Worm (Caenorhabditis elegans) whole organism, late embryonic: ENCODE measurements around the gene C16C10.1.

Experiments used
- C08G9.2 ChIP-seq: sonication (generic microtip); optimal IDR thresholded peaks from 2 replicates; lab custom pipeline; 2016; ENCODE audit warnings: mild to moderate bottlenecking, missing genetic modification characterization, moderate library complexity, missing compliant biosample characterization
- C38D4.7 ChIP-seq: fragments of 200-800 bp; sonication (Bioruptor generic); optimal IDR thresholded peaks from 2 replicates; lab custom pipeline; 2018; ENCODE audit warnings: mild to moderate bottlenecking, missing genetic modification characterization, moderate library complexity, missing compliant biosample characterization
- F13H6.1 ChIP-seq: sonication (generic microtip); optimal IDR thresholded peaks from 2 replicates; lab custom pipeline; 2016; ENCODE audit warnings: missing genetic modification characterization, missing compliant biosample characterization
- K02D7.2 ChIP-seq: sonication (generic microtip); optimal IDR thresholded peaks from 2 replicates; lab custom pipeline; 2017; ENCODE audit warnings: mild to moderate bottlenecking, missing genetic modification characterization, missing compliant biosample characterization
- K09A11.1 ChIP-seq: sonication (generic microtip); optimal IDR thresholded peaks from 2 replicates; lab custom pipeline; 2017; ENCODE audit warnings: antibody characterized with exemption, mild to moderate bottlenecking, missing genetic modification characterization, missing compliant biosample characterization; ENCODE audit not compliant: insufficient read depth
- ahr-1 ChIP-seq: sonication (generic microtip); optimal IDR thresholded peaks from 2 replicates; lab custom pipeline; 2016; ENCODE audit warnings: missing genetic modification characterization, missing compliant biosample characterization
- ama-1 ChIP-seq: fragments of 150-350 bp; optimal IDR thresholded peaks from 2 replicates; lab custom pipeline; 2014
- ceh-14 ChIP-seq: sonication (generic microtip); optimal IDR thresholded peaks from 2 replicates; lab custom pipeline; 2016; ENCODE audit warnings: missing genotype, missing genetic modification characterization, missing compliant biosample characterization
- ceh-2 ChIP-seq: sonication (generic microtip); optimal IDR thresholded peaks from 2 replicates; lab custom pipeline; 2016; ENCODE audit warnings: missing genotype, missing genetic modification characterization, missing compliant biosample characterization
- ceh-22 ChIP-seq: sonication (generic microtip); optimal IDR thresholded peaks from 2 replicates; lab custom pipeline; 2017; ENCODE audit warnings: missing biosample characterization, missing genetic modification characterization
- ceh-24 ChIP-seq: sonication (generic microtip); optimal IDR thresholded peaks from 2 replicates; lab custom pipeline; 2016; ENCODE audit warnings: mild to moderate bottlenecking, missing genetic modification characterization, missing compliant biosample characterization
- ceh-48 ChIP-seq: sonication (generic microtip); optimal IDR thresholded peaks from 2 replicates; lab custom pipeline; 2016; ENCODE audit warnings: missing genetic modification characterization, inconsistent platforms, missing compliant biosample characterization
- ceh-6 ChIP-seq: fragments of 200-800 bp; sonication (Bioruptor generic); optimal IDR thresholded peaks from 2 replicates; lab custom pipeline; 2018; ENCODE audit warnings: mild to moderate bottlenecking, missing genetic modification characterization, missing compliant biosample characterization
- ceh-9 ChIP-seq: sonication (generic microtip); optimal IDR thresholded peaks from 2 replicates; lab custom pipeline; 2016; ENCODE audit warnings: mild to moderate bottlenecking, missing genetic modification characterization, inconsistent platforms, missing compliant biosample characterization
- che-1 ChIP-seq: sonication (generic microtip); optimal IDR thresholded peaks from 2 replicates; lab custom pipeline; 2016; ENCODE audit warnings: mild to moderate bottlenecking, missing genetic modification characterization, missing compliant biosample characterization
- dmd-4 ChIP-seq: sonication (generic microtip); optimal IDR thresholded peaks from 2 replicates; lab custom pipeline; 2016; ENCODE audit warnings: borderline replicate concordance, missing genetic modification characterization, missing compliant biosample characterization
- elt-4 ChIP-seq: sonication (generic microtip); optimal IDR thresholded peaks from 2 replicates; lab custom pipeline; 2016; ENCODE audit warnings: missing genetic modification characterization, missing compliant biosample characterization
- ets-4 ChIP-seq: sonication (generic microtip); optimal IDR thresholded peaks from 2 replicates; lab custom pipeline; 2016; ENCODE audit warnings: missing genetic modification characterization, missing compliant biosample characterization
- eyg-1 ChIP-seq: sonication (generic microtip); optimal IDR thresholded peaks from 2 replicates; lab custom pipeline; 2016; ENCODE audit warnings: missing genotype, missing genetic modification characterization, missing compliant biosample characterization
- fax-1 ChIP-seq: sonication (generic microtip); optimal IDR thresholded peaks from 2 replicates; lab custom pipeline; 2016; ENCODE audit warnings: missing genotype, missing genetic modification characterization, missing compliant biosample characterization
- fkh-10 ChIP-seq: fragments of 150-350 bp; optimal IDR thresholded peaks from 2 replicates; lab custom pipeline; 2014; ENCODE audit warnings: missing biosample characterization, missing genetic modification reagents, missing genetic modification characterization
- fkh-6 ChIP-seq: sonication (generic microtip); optimal IDR thresholded peaks from 2 replicates; lab custom pipeline; 2016; ENCODE audit warnings: missing genetic modification characterization, missing compliant biosample characterization
- hlh-13 ChIP-seq: fragments of 200-800 bp; sonication (Bioruptor generic); optimal IDR thresholded peaks from 2 replicates; lab custom pipeline; 2018; ENCODE audit warnings: mild to moderate bottlenecking, missing genetic modification characterization, missing compliant biosample characterization
- hlh-15 ChIP-seq: sonication (generic microtip); optimal IDR thresholded peaks from 2 replicates; lab custom pipeline; 2016; ENCODE audit warnings: missing genetic modification characterization, missing compliant biosample characterization
- hlh-30 ChIP-seq: sonication (generic microtip); optimal IDR thresholded peaks from 2 replicates; lab custom pipeline; 2017; ENCODE audit warnings: antibody characterized with exemption, missing genetic modification characterization, missing compliant biosample characterization; ENCODE audit not compliant: insufficient read depth
- hlh-6 ChIP-seq: sonication (generic microtip); optimal IDR thresholded peaks from 2 replicates; lab custom pipeline; 2016; ENCODE audit warnings: missing genotype, missing genetic modification characterization, missing compliant biosample characterization
- lim-6 ChIP-seq: sonication (generic microtip); optimal IDR thresholded peaks from 2 replicates; lab custom pipeline; 2016; ENCODE audit warnings: missing genetic modification characterization, missing compliant biosample characterization
- lin-11 ChIP-seq: fragments of 200-800 bp; sonication (Bioruptor generic); optimal IDR thresholded peaks from 2 replicates; lab custom pipeline; 2018; ENCODE audit warnings: mild to moderate bottlenecking, missing genetic modification characterization, missing compliant biosample characterization
- mec-3 ChIP-seq: sonication (generic microtip); optimal IDR thresholded peaks from 2 replicates; lab custom pipeline; 2016; ENCODE audit warnings: borderline replicate concordance, missing genetic modification characterization, missing compliant biosample characterization
- nfya-1 ChIP-seq: sonication (generic microtip); optimal IDR thresholded peaks from 2 replicates; lab custom pipeline; 2017; ENCODE audit warnings: missing genetic modification characterization, mild to moderate bottlenecking, missing compliant biosample characterization, antibody characterized with exemption, moderate library complexity
- nhr-11 ChIP-seq: fragments of 150-350 bp; optimal IDR thresholded peaks from 2 replicates; lab custom pipeline; 2014; ENCODE audit warnings: missing biosample characterization, missing genetic modification characterization
- nhr-232 ChIP-seq: sonication (generic microtip); optimal IDR thresholded peaks from 2 replicates; lab custom pipeline; 2016; ENCODE audit warnings: missing genetic modification characterization, missing compliant biosample characterization
- npax-4 ChIP-seq: sonication (generic microtip); optimal IDR thresholded peaks from 2 replicates; lab custom pipeline; 2016; ENCODE audit warnings: missing genetic modification characterization, missing compliant biosample characterization
- odd-2 ChIP-seq: sonication (generic microtip); optimal IDR thresholded peaks from 2 replicates; lab custom pipeline; 2017; ENCODE audit warnings: antibody characterized with exemption, mild to moderate bottlenecking, missing genetic modification characterization, missing compliant biosample characterization
- pat-9 ChIP-seq: fragments of 200-800 bp; sonication (Bioruptor generic); optimal IDR thresholded peaks from 2 replicates; lab custom pipeline; 2018; ENCODE audit warnings: mild to moderate bottlenecking, missing genetic modification characterization, moderate library complexity, missing compliant biosample characterization
- pax-1 ChIP-seq: fragments of 150-350 bp; optimal IDR thresholded peaks from 2 replicates; lab custom pipeline; 2014; ENCODE audit warnings: missing biosample characterization, missing genetic modification characterization
- pha-2 ChIP-seq: sonication (generic microtip); optimal IDR thresholded peaks from 2 replicates; lab custom pipeline; 2017; ENCODE audit warnings: mild to moderate bottlenecking, missing genetic modification characterization, missing compliant biosample characterization
- pha-4 ChIP-seq: fragments of 150-350 bp; optimal IDR thresholded peaks from 2 replicates; lab custom pipeline; 2018; ENCODE audit warnings: missing biosample characterization, missing genetic modification reagents, missing genetic modification characterization
- pros-1 ChIP-seq: fragments of 150-350 bp; optimal IDR thresholded peaks from 2 replicates; lab custom pipeline; 2014; ENCODE audit warnings: missing biosample characterization, missing genetic modification reagents, missing genetic modification characterization
- rnt-1 ChIP-seq: sonication (generic microtip); optimal IDR thresholded peaks from 2 replicates; lab custom pipeline; 2016; ENCODE audit warnings: missing genetic modification characterization, missing compliant biosample characterization
- sdc-2 ChIP-seq: sonication (generic microtip); optimal IDR thresholded peaks from 2 replicates; lab custom pipeline; 2016; ENCODE audit warnings: missing genotype, missing genetic modification characterization, missing compliant biosample characterization
- sox-2 ChIP-seq: fragments of 200-800 bp; sonication (Bioruptor generic); IDR thresholded peaks from 2 replicates; pipeline ENCODE4 v1.3.6; 2022; ENCODE audit warnings: missing genetic modification reagents, missing genetic modification characterization, missing compliant biosample characterization
- sox-4 ChIP-seq: sonication (generic microtip); optimal IDR thresholded peaks from 2 replicates; lab custom pipeline; 2017; ENCODE audit warnings: mild to moderate bottlenecking, missing genetic modification characterization, inconsistent platforms, missing compliant biosample characterization
- tbx-7 ChIP-seq: sonication (generic microtip); optimal IDR thresholded peaks from 2 replicates; lab custom pipeline; 2016; ENCODE audit warnings: missing genotype, missing genetic modification characterization, missing compliant biosample characterization
- ttx-3 ChIP-seq: sonication (generic microtip); optimal IDR thresholded peaks from 2 replicates; lab custom pipeline; 2016; ENCODE audit warnings: missing genetic modification reagents, missing genetic modification characterization, missing compliant biosample characterization
- unc-42 ChIP-seq: sonication (generic microtip); optimal IDR thresholded peaks from 2 replicates; lab custom pipeline; 2016; ENCODE audit warnings: missing genotype, missing genetic modification characterization, missing compliant biosample characterization
- unc-55 ChIP-seq: sonication (generic microtip); optimal IDR thresholded peaks from 2 replicates; lab custom pipeline; 2017; ENCODE audit warnings: missing biosample characterization, missing genetic modification reagents, missing genetic modification characterization
- unc-86 ChIP-seq: sonication (generic microtip); optimal IDR thresholded peaks from 2 replicates; lab custom pipeline; 2016; ENCODE audit warnings: missing genetic modification characterization, missing compliant biosample characterization
- zip-5 ChIP-seq: sonication (generic microtip); optimal IDR thresholded peaks from 2 replicates; lab custom pipeline; 2016; ENCODE audit warnings: missing genetic modification characterization, missing compliant biosample characterization
- ztf-16 ChIP-seq: sonication (generic microtip); optimal IDR thresholded peaks from 2 replicates; lab custom pipeline; 2017; ENCODE audit warnings: missing genetic modification characterization, missing compliant biosample characterization

The C16C10.1 gene

DNA sequence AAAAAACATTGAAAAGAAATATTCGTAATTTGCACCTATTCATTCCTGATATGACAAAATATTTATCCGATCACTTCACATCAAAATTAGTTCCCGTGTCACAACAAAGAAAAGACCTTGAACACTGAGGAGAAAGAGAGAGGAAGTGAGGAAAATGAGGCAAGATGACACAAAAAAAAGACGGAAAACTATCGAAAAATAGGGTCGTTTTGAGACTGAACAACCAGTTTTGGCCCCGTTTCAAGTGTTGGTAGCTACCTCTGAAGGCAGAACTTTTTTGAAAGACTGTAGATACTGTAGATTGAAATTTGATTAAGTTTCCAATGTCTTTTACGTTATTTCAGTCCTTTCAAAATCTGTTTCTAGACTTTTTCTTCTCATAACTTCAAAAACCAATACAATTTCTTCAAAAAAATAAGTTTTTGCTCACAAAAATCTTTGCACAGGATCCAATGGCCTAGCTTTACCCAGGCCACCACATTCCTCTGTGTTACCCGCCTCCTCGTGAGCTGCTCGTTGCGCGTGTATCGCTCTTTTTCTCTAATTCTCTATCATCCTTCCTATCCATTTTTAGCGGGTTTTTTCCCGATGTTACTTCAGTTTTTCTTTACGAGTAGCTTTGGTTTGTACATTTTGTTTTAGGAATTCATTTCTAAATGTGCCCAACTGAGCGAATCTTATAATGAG is 15.2 kb upstream of the C16C10.1 start (continued):
- no peak for TF ChIP-seq pros-1 (tag; lab: Kevin White, UChicago)
- no peak for TF ChIP-seq unc-86 (tag; lab: Kevin White, UChicago)
- TF ChIP-seq K02D7.2, result no peak
- TF ChIP-seq che-1 (tag; lab: Kevin White, UChicago), result no peak
- no peak for TF ChIP-seq fax-1 (tag; lab: Kevin White, UChicago)
- TF ChIP-seq C38D4.7, result no peak
- TF ChIP-seq fkh-10 (GFP tag; lab: Kevin White, UChicago), result no peak
- no peak for TF ChIP-seq pha-2
- TF ChIP-seq ets-4, result peak; percentile 71
- TF ChIP-seq pat-9 (tag; lab: Kevin White, UChicago), result no peak
- no peak for TF ChIP-seq ttx-3 (tag; lab: Kevin White, UChicago)
- TF ChIP-seq eyg-1 (tag; lab: Kevin White, UChicago), result no peak
- no peak for TF ChIP-seq sox-2
- TF ChIP-seq unc-55 (GFP tag; lab: Kevin White, UChicago), result peak; percentile 51
- peak; percentile 19 for TF ChIP-seq ceh-14
- TF ChIP-seq tbx-7, result peak; percentile 69
- TF ChIP-seq ceh-48 (tag; lab: Kevin White, UChicago), result no peak
- TF ChIP-seq F13H6.1 (tag; lab: Kevin White, UChicago), result peak; percentile 41
- TF ChIP-seq sdc-2, result peak; percentile 19
- TF ChIP-seq C08G9.2 (tag; lab: Kevin White, UChicago), result peak; percentile 89
- no peak for TF ChIP-seq ceh-22 (tag; lab: Kevin White, UChicago)
- no peak for TF ChIP-seq ceh-6 (GFP tag; lab: Kevin White, UChicago)
- no peak for TF ChIP-seq pha-4 (tag; lab: Kevin White, UChicago)
- peak; percentile 78 for TF ChIP-seq mec-3 (tag; lab: Kevin White, UChicago)
- no peak for TF ChIP-seq odd-2
- TF ChIP-seq lin-11 (tag; lab: Kevin White, UChicago), result no peak
- TF ChIP-seq sox-4 (tag; lab: Kevin White, UChicago), result no peak
- TF ChIP-seq npax-4 (tag; lab: Kevin White, UChicago), result no peak
- TF ChIP-seq nhr-232 (tag; lab: Kevin White, UChicago), result no peak
- TF ChIP-seq hlh-13, result no peak
- TF ChIP-seq hlh-15 (tag; lab: Kevin White, UChicago), result no peak
- no peak for TF ChIP-seq ztf-16 (tag; lab: Kevin White, UChicago)
- peak; percentile 85 for TF ChIP-seq ceh-2 (tag; lab: Kevin White, UChicago)
- no peak for TF ChIP-seq hlh-6 (tag; lab: Kevin White, UChicago)
- peak; percentile 47 for TF ChIP-seq unc-42 (tag; lab: Kevin White, UChicago)
- TF ChIP-seq nfya-1 (tag; lab: Kevin White, UChicago), result peak; percentile 67
- peak; percentile 64 for TF ChIP-seq rnt-1 (tag; lab: Kevin White, UChicago)
- TF ChIP-seq lim-6 (tag; lab: Kevin White, UChicago), result peak; percentile 61
- TF ChIP-seq pax-1 (tag; lab: Kevin White, UChicago), result peak; percentile 31
- no peak for TF ChIP-seq dmd-4
- TF ChIP-seq ceh-24 (tag; lab: Kevin White, UChicago), result no peak
- TF ChIP-seq K09A11.1 (tag; lab: Kevin White, UChicago), result no peak
- no peak for TF ChIP-seq elt-4
- TF ChIP-seq hlh-30 (tag; lab: Kevin White, UChicago), result peak; percentile 93
- no peak for TF ChIP-seq nhr-11 (tag; lab: Kevin White, UChicago)
- no peak for TF ChIP-seq ahr-1 (tag; lab: Kevin White, UChicago)
- TF ChIP-seq ceh-9 (tag; lab: Kevin White, UChicago), result no peak
- TF ChIP-seq zip-5, result peak; percentile 75
- no peak for TF ChIP-seq ama-1
- TF ChIP-seq fkh-6 (tag; lab: Kevin White, UChicago), result peak; percentile 74
